Worm (Caenorhabditis elegans) whole organism, midembryonic: Measurements from ENCODE around the gene Y43F8B.9.
A peak's percentile ranks its signal among the peaks of the same experiment; 100 is the strongest.

ENCODE experiments used
- T22C8.4 ChIP-seq: fragments of 200-800 bp; sonication (Bioruptor generic); IDR thresholded peaks from 2 replicates; pipeline ENCODE4 v1.3.6; 2022; ENCODE audit warnings: missing genetic modification characterization, missing compliant biosample characterization
- cog-1 ChIP-seq: sonication (generic microtip); optimal IDR thresholded peaks from 2 replicates; lab custom pipeline; 2016; ENCODE audit warnings: missing genetic modification characterization, missing compliant biosample characterization
- flt-1 ChIP-seq: fragments of 200-800 bp; sonication (Bioruptor generic); IDR thresholded peaks from 2 replicates; pipeline ENCODE4 v1.3.6; 2022; ENCODE audit warnings: missing genetic modification characterization, missing compliant biosample characterization
- klf-2 ChIP-seq: fragments of 200-800 bp; sonication (Bioruptor generic); conservative IDR thresholded peaks from 2 replicates; pipeline ENCODE4 v1.3.6; 2022; ENCODE audit warnings: missing genetic modification reagents, missing genetic modification characterization, missing compliant biosample characterization
- med-1 ChIP-seq: sonication (generic microtip); optimal IDR thresholded peaks from 2 replicates; lab custom pipeline; 2017; ENCODE audit warnings: missing genetic modification characterization, mild to moderate bottlenecking, missing compliant biosample characterization, antibody characterized with exemption, missing genetic modification reagents; ENCODE audit not compliant: insufficient read depth
- ref-1 ChIP-seq: fragments of 200-800 bp; sonication (Bioruptor generic); conservative IDR thresholded peaks from 2 replicates; pipeline ENCODE4 v1.3.6; 2022; ENCODE audit warnings: missing genetic modification reagents, missing genetic modification characterization, missing compliant biosample characterization
- tab-1 ChIP-seq: fragments of 200-800 bp; sonication (Bioruptor generic); IDR thresholded peaks from 2 replicates; pipeline ENCODE4 v1.3.6; 2022; ENCODE audit warnings: missing genetic modification characterization, missing compliant biosample characterization
- ztf-23 ChIP-seq: fragments of 200-800 bp; sonication (Bioruptor generic); IDR thresholded peaks from 2 replicates; pipeline ENCODE4 v1.3.6; 2022; ENCODE audit warnings: missing genetic modification reagents, missing genetic modification characterization, missing compliant biosample characterization
- ztf-29 ChIP-seq: fragments of 200-800 bp; sonication (Bioruptor generic); IDR thresholded peaks from 2 replicates; pipeline ENCODE4 v1.3.6; 2022; ENCODE audit warnings: missing genetic modification reagents, missing genetic modification characterization, missing compliant biosample characterization

ce11 chrV:19502579-19503151, 24.7 kb downstream of the Y43F8B.9 start, which contains the start of gene Y43F8B.3:
- no peak for TF ChIP-seq tab-1
- no peak for TF ChIP-seq flt-1 (GFP tag; lab: Robert Waterston, UW)
- TF ChIP-seq ztf-23 (GFP tag; lab: Robert Waterston, UW): no peak
- peak; percentile 58 for TF ChIP-seq ztf-29 (GFP tag; lab: Robert Waterston, UW)
- TF ChIP-seq ref-1 (GFP tag; lab: Robert Waterston, UW): no peak
- no peak for TF ChIP-seq klf-2 (GFP tag; lab: Robert Waterston, UW)
- no peak for TF ChIP-seq cog-1 (tag; lab: Kevin White, UChicago)
- TF ChIP-seq med-1 (GFP tag; lab: Kevin White, UChicago): no peak
- TF ChIP-seq T22C8.4: no peak
